Worm (Caenorhabditis elegans): Measurements from ENCODE around the gene dod-3.
A peak's percentile ranks its signal among the peaks of the same experiment; 100 is the strongest.

dod-3 gene

DNA sequence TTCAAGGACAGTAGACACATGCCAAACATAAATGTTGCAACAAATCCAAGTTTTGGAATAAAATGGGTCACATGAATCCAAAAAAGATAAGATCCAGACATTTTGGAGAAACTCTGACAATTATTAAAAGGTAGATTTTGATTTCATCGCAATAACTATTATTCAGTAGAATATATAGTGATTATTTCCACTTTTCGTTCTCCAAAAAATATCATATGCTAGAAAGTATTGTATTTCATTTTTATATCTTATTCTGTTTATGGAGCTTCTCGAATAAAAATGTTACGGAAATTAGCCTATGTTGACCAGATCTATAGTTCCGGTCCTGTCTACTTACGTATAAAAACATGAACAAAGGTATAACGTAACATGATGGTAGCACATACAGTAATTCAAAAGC, 3.8 kb downstream of the dod-3 start, which contains the start of gene str-13:
Gene str-13 (minus strand): TSS at position 101 of the 400 bp plus-strand sequence.
- TF ChIP-seq fkh-6 (tag; optimal IDR thresholded peaks at IDR 0.05) (no peak), ceh-31 (tag; optimal IDR thresholded peaks at IDR 0.05) (no peak), unc-86 (tag; optimal IDR thresholded peaks at IDR 0.05) (no peak), ceh-18 (tag; optimal IDR thresholded peaks at IDR 0.05) (no peak), unc-3 (GFP tag; conservative IDR thresholded peaks at IDR 0.05) (no peak), unc-3 (tag; optimal IDR thresholded peaks at IDR 0.05) (no peak), ttx-3 (tag; optimal IDR thresholded peaks at IDR 0.05) (no peak), ceh-6 (GFP tag; optimal IDR thresholded peaks at IDR 0.05) (no peak), pha-4 (tag; optimal IDR thresholded peaks at IDR 0.05) (no peak), hlh-8 (tag; optimal IDR thresholded peaks at IDR 0.05) (no peak), nfya-1 (tag; optimal IDR thresholded peaks at IDR 0.05) (no peak), fkh-10 (GFP tag; optimal IDR thresholded peaks at IDR 0.05) (no peak)

DNA sequence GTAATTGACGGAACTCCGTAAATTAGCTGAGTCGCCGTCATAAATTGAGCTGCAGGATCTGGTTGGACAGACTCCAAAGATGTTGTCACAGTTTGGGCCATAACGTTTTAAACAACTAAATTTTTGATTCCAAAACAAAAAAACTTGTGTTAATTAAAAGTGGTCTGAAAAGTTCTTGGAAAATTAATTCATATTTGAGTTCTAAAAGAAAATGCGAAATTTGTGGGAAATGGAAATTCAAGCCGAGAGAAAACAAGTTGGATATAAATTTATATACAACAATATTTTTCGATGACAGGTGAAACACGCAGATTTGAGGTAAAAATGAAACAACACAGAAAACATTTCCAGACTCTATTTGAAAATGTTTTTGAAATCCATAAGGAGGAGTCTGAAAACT, 5.7 kb downstream of the dod-3 start, which contains the start of gene srg-59:
Gene srg-59 (minus strand): TSS at position 101 of the 400 bp plus-strand sequence.
- TF ChIP-seq ceh-30 (tag; optimal IDR thresholded peaks at IDR 0.05) (no peak), ceh-6 (GFP tag; optimal IDR thresholded peaks at IDR 0.05) (no peak), che-1 (tag; optimal IDR thresholded peaks at IDR 0.05) (no peak), ceh-9 (tag; optimal IDR thresholded peaks at IDR 0.05) (no peak), Y22D7AL.16 (tag; optimal IDR thresholded peaks at IDR 0.05) (no peak), odd-2 (tag; optimal IDR thresholded peaks at IDR 0.05) (no peak), pat-9 (tag; optimal IDR thresholded peaks at IDR 0.05) (no peak), tbx-7 (tag; optimal IDR thresholded peaks at IDR 0.05) (no peak), ceh-19 (GFP tag; optimal IDR thresholded peaks at IDR 0.05) (no peak), hlh-15 (tag; optimal IDR thresholded peaks at IDR 0.05) (no peak), elt-2 (tag; optimal IDR thresholded peaks at IDR 0.05) (no peak), syd-9 (tag; optimal IDR thresholded peaks at IDR 0.05) (no peak), hlh-13 (GFP tag; optimal IDR thresholded peaks at IDR 0.05) (no peak)

DNA sequence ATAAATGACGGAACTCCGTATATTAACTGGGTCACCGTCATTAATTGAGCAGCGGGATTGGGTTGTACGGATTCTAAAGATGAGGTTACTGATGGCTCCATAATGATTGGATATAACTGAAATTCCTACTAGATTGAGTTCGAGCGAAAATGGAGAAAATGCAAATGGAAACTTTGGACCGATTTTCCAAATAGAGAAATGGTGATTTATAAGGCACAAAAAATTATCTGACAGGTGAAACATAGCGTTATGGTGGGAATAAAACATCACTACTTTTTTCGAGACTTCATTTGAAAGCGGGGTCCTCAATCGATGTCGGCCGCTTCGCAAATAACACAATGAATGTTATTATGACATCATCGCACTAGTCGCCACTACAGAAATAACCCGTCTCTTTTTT, 8.3 kb downstream of the dod-3 start, which contains the start of gene srg-60:
Gene srg-60 (minus strand): TSS at position 101 of the 400 bp plus-strand sequence.
- TF ChIP-seq hlh-15 (tag; optimal IDR thresholded peaks at IDR 0.05) (no peak), ztf-16 (tag; optimal IDR thresholded peaks at IDR 0.05) (no peak), unc-3 (GFP tag; conservative IDR thresholded peaks at IDR 0.05) (no peak), unc-3 (tag; optimal IDR thresholded peaks at IDR 0.05) (no peak), fax-1 (tag; optimal IDR thresholded peaks at IDR 0.05) (no peak), eyg-1 (tag; optimal IDR thresholded peaks at IDR 0.05) (no peak), ttx-3 (tag; optimal IDR thresholded peaks at IDR 0.05) (no peak), C08G9.2 (tag; optimal IDR thresholded peaks at IDR 0.05) (no peak)

DNA sequence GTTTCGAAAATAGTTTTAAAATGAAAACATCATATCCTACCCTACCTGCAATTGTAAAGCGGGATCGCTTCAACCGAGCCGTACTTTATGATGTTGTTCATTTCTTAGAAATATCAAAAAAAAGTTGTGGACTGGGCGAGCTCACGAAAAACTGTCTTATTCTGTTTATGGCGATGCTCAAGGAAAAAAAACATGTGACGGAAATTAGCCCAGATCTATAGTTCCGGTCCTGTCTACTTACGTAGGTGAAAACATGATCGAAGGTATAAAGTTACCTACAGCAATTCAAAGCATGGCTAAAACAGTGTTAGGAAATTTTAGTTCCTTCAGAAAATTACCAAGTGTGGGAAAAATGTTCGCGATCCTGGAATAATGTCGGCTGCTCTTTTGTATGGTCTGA, 10.1 kb downstream of the dod-3 start, which contains the start of gene srt-27:
Gene srt-27 (minus strand): TSS at position 101 of the 400 bp plus-strand sequence.
- TF ChIP-seq pag-3 (tag; optimal IDR thresholded peaks at IDR 0.05; ENCODE audit: borderline replicate concordance) (no peak), hlh-15 (tag; optimal IDR thresholded peaks at IDR 0.05) (no peak), ceh-34 (tag; optimal IDR thresholded peaks at IDR 0.05) (no peak), pat-9 (tag; optimal IDR thresholded peaks at IDR 0.05) (no peak)

DNA sequence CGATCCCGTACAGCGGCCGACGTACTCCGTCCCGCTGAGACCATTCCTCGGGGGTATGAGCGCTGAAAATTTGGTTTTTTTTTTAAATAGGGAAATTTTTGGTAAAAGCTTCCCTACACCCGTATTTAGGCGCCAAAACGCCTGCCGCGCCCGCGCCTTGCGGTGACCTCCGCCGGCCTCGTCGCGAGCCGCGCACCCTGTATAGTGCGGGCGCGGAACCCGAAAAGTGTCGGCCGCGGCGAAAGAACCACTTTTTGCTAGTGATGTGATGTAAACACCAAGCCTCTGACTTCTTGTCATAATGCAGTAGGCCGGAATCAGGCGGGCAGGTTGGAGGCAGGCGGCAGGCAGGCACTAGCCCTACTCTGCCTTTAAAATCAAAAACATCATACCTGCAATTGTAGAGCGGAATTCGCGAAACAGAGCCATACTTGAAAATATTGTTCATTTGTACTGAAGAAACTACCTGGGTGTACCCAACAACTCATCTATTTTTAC, 12.2 kb downstream of the dod-3 start, which contains the start of gene srt-29:
Gene srt-29 (minus strand): TSS at position 448 of the 498 bp plus-strand sequence.
- TF ChIP-seq C08G9.2 (tag; optimal IDR thresholded peaks at IDR 0.05) (peak; percentile 7), tbx-2 (tag; optimal IDR thresholded peaks at IDR 0.05) (no peak)

DNA sequence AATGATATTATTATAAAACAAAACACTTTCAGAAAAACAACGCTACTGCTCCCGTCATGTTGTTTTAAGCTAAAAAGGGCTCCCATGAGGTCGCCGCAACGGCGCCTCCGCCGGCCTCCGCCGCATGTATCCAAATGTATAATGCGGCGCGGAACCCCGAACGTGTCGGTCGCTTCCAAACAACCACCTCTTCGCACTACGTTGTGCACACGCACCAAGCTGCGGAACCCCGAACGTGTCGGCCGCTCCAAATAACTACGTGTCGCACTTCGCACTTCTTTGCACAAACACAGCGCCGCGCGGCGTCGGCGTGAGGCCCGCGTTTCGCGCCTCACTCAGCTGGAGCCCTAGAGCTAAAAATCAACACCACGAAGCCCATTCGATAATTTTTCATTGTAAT, 14.0 kb downstream of the dod-3 start:
- no peak for TF ChIP-seq Y22D7AL.16 (tag; optimal IDR thresholded peaks at IDR 0.05)
- TF ChIP-seq eyg-1 (tag; optimal IDR thresholded peaks at IDR 0.05), result no peak
- no peak for TF ChIP-seq fkh-10 (GFP tag; optimal IDR thresholded peaks at IDR 0.05)
- no peak for TF ChIP-seq unc-3 (GFP tag; conservative IDR thresholded peaks at IDR 0.05)
- TF ChIP-seq unc-3 (tag; optimal IDR thresholded peaks at IDR 0.05), result no peak
